Fruit fly (Drosophila melanogaster): ENCODE data around the gene Psf1.
A peak's percentile ranks its signal among the peaks of the same experiment; 100 is the strongest.

Psf1 gene

dm6 chr3L:1203855-1204431 is 43.5 kb downstream of the Psf1 start:
- TF ChIP-seq CG3407 (GFP tag; optimal IDR thresholded peaks at IDR 0.05) (no peak), chinmo (GFP tag; IDR thresholded peaks at IDR 0.05; ENCODE audit: partially characterized antibody) (peak; percentile 35; the same call in 1 of the 4 replicates), Xrp1 (GFP tag; IDR thresholded peaks at IDR 0.05) (no peak), CG11723 (GFP tag; optimal IDR thresholded peaks at IDR 0.05) (no peak), Meics (GFP tag; optimal IDR thresholded peaks at IDR 0.05) (peak; percentile 12), abd-A (tag; optimal IDR thresholded peaks at IDR 0.05) (no peak), salm (tag; optimal IDR thresholded peaks at IDR 0.05) (no peak), Trl (optimal IDR thresholded peaks at IDR 0.05) (no peak), Trl (GFP tag; optimal IDR thresholded peaks at IDR 0.05) (no peak), cato (GFP tag; optimal IDR thresholded peaks at IDR 0.05; ENCODE audit: borderline replicate concordance) (no peak), CG43689 (GFP tag; IDR thresholded peaks at IDR 0.05) (no peak), pita (GFP tag; optimal IDR thresholded peaks at IDR 0.05) (no peak), sisA (GFP tag; IDR thresholded peaks at IDR 0.05) (0 out of 2 replicates have a peak, but pooled peaks have one; percentile 24), Med (GFP tag) (peak; percentile 59), CG17912 (GFP tag; optimal IDR thresholded peaks at IDR 0.05) (no peak), CG14014 (GFP tag; IDR thresholded peaks at IDR 0.05) (peak; percentile 8; the same call in 1 of the 2 replicates), CG2120 (GFP tag; optimal IDR thresholded peaks at IDR 0.05) (peak; percentile 29), CG18764 (GFP tag; optimal IDR thresholded peaks at IDR 0.05) (no peak), chm (GFP tag; IDR thresholded peaks at IDR 0.05) (0 out of 2 replicates have a peak, but pooled peaks have one; percentile 29), CG3847 (GFP tag; IDR thresholded peaks at IDR 0.05) (peak; percentile 29; the same call in 1 of the 2 replicates), Blimp-1 (GFP tag; optimal IDR thresholded peaks at IDR 0.05) (no peak), Hsf (GFP tag; optimal IDR thresholded peaks at IDR 0.05) (no peak), E2f1 (GFP tag; IDR thresholded peaks at IDR 0.05) (0 out of 2 replicates have a peak, but pooled peaks have one; percentile 9), CG13287 (GFP tag; IDR thresholded peaks at IDR 0.05; ENCODE audit: partially characterized antibody) (peak; percentile 19; the same call in 1 of the 2 replicates), pan (optimal IDR thresholded peaks at IDR 0.05) (no peak), pan (GFP tag; optimal IDR thresholded peaks at IDR 0.05 in 1 of 2, IDR thresholded peaks at IDR 0.05 in 1 of 2) (peak in 1 of 2 experiments; percentile 8), jumu (GFP tag; optimal IDR thresholded peaks at IDR 0.05) (no peak), repo (GFP tag; optimal IDR thresholded peaks at IDR 0.05) (no peak), CG18476 (GFP tag; optimal IDR thresholded peaks at IDR 0.05) (no peak), vvl (GFP tag; IDR thresholded peaks at IDR 0.05) (peak; percentile 25; the same call in 1 of the 2 replicates), crp (GFP tag; optimal IDR thresholded peaks at IDR 0.05) (peak in 1 of 2 experiments; percentile 36), CG18619 (GFP tag; optimal IDR thresholded peaks at IDR 0.05) (no peak), Hr39 (optimal IDR thresholded peaks at IDR 0.05) (peak; percentile 36), CG8290 (GFP tag; optimal IDR thresholded peaks at IDR 0.05) (no peak), CG8290 (tag; optimal IDR thresholded peaks at IDR 0.05) (peak in 1 of 2 experiments; percentile 49), Drgx (GFP tag; IDR thresholded peaks at IDR 0.05) (0 out of 2 replicates have a peak, but pooled peaks have one; percentile 28), Dip2 (GFP tag; IDR thresholded peaks at IDR 0.05) (no peak), CG10366 (GFP tag; IDR thresholded peaks at IDR 0.05) (peak; percentile 68), CG32532 (GFP tag; IDR thresholded peaks at IDR 0.05) (peak; percentile 62), E2f2 (GFP tag; IDR thresholded peaks at IDR 0.05) (peak; percentile 16; the same call in 1 of the 2 replicates), CG34224 (GFP tag; IDR thresholded peaks at IDR 0.05; ENCODE audit: partially characterized antibody) (no peak), trh (GFP tag; optimal IDR thresholded peaks at IDR 0.05) (no peak), fd3F (GFP tag; optimal IDR thresholded peaks at IDR 0.05) (no peak), gsb (GFP tag; IDR thresholded peaks at IDR 0.05) (no peak), toy (GFP tag; IDR thresholded peaks at IDR 0.05) (0 out of 2 replicates have a peak, but pooled peaks have one; percentile 14), prd (optimal IDR thresholded peaks at IDR 0.05) (no peak), prd (GFP tag; IDR thresholded peaks at IDR 0.05) (0 out of 3 replicates have a peak, but pooled peaks have one; percentile 22), dati (GFP tag; IDR thresholded peaks at IDR 0.05) (no peak), Dfd (GFP tag; optimal IDR thresholded peaks at IDR 0.05) (no peak), sob (GFP tag; IDR thresholded peaks at IDR 0.05) (peak; percentile 33; the same call in 1 of the 2 replicates), D19B (GFP tag; optimal IDR thresholded peaks at IDR 0.05) (no peak)
